Worm (Caenorhabditis elegans): ENCODE measurements around the gene T14B4.8.

ce11 chrII:6718221-6718620, 11.0 kb downstream of the T14B4.8 start, which contains the start of gene tsp-10:
- TF ChIP-seq nfya-1 (tag; optimal IDR thresholded peaks at IDR 0.05) (no peak), ceh-45 (GFP tag; IDR thresholded peaks at IDR 0.05) (no peak), ztf-16 (tag; optimal IDR thresholded peaks at IDR 0.05) (no peak), pha-2 (tag; optimal IDR thresholded peaks at IDR 0.05) (no peak)

Measured in whole organism, late embryonic.